Worm (Caenorhabditis elegans) whole organism, L1 larva: ENCODE measurements around the gene Y5F2A.4.

ENCODE experiments used
- alr-1 ChIP-seq: fragments of 200-800 bp; sonication (Bioruptor generic); optimal IDR thresholded peaks from 2 replicates; lab custom pipeline; 2018; ENCODE audit warnings: borderline replicate concordance, mild to moderate bottlenecking, missing genetic modification characterization, missing compliant biosample characterization
- ama-1 ChIP-seq: fragments of 150-350 bp; optimal IDR thresholded peaks from 2 replicates; lab custom pipeline; 2014
- ceh-8 ChIP-seq: fragments of 200-800 bp; sonication (Bioruptor generic); optimal IDR thresholded peaks from 2 replicates; lab custom pipeline; 2018; ENCODE audit warnings: mild to moderate bottlenecking, missing genetic modification characterization, moderate library complexity, missing compliant biosample characterization
- dpl-1 ChIP-seq, 3 experiments: fragments of 150-350 bp in 2 of 3; sonication (generic microtip) in 1 of 3; optimal IDR thresholded peaks; 2 replicates each; lab custom pipeline; 2014 to 2017; ENCODE audit warnings: missing biosample characterization in 3 of 3, missing genetic modification characterization in 3 of 3, missing genetic modification reagents in 3 of 3
- efl-1 ChIP-seq, 4 experiments: fragments of 150-350 bp; optimal IDR thresholded peaks in 3 of 4; peaks in 1 of 4; 1 replicate in 1 of 4; 2 replicates in 3 of 4; lab custom pipeline; 2014; ENCODE audit warnings: missing biosample characterization in 2 of 4, missing genetic modification characterization in 2 of 4, missing genetic modification reagents in 2 of 4
- egl-27 ChIP-seq, 2 experiments: fragments of 150-350 bp in 1 of 2; sonication (generic microtip); optimal IDR thresholded peaks; 3 replicates each; lab custom pipeline; 2017 to 2018; ENCODE audit warnings: missing biosample characterization in 2 of 2, missing genetic modification characterization in 2 of 2, missing genetic modification reagents in 2 of 2
- elt-2 ChIP-seq: sonication (generic microtip); optimal IDR thresholded peaks from 2 replicates; lab custom pipeline; 2016; ENCODE audit warnings: missing genetic modification characterization, mild to moderate bottlenecking, inconsistent platforms, missing compliant biosample characterization, missing genetic modification reagents
- fkh-8 ChIP-seq: sonication (generic microtip); optimal IDR thresholded peaks from 2 replicates; lab custom pipeline; 2016; ENCODE audit warnings: mild to moderate bottlenecking, missing genetic modification characterization, missing compliant biosample characterization
- hlh-4 ChIP-seq: sonication (generic microtip); optimal IDR thresholded peaks from 2 replicates; lab custom pipeline; 2016; ENCODE audit warnings: mild to moderate bottlenecking, missing genetic modification characterization, missing compliant biosample characterization
- lin-13 ChIP-seq: fragments of 150-350 bp; optimal IDR thresholded peaks from 2 replicates; lab custom pipeline; 2014; ENCODE audit warnings: missing biosample characterization, missing genetic modification reagents, missing genetic modification characterization
- lin-14 ChIP-seq: fragments of 200-800 bp; sonication (Bioruptor generic); optimal IDR thresholded peaks from 2 replicates; lab custom pipeline; 2018; ENCODE audit warnings: mild to moderate bottlenecking, missing genetic modification characterization, moderate library complexity, missing compliant biosample characterization
- lin-39 ChIP-seq: fragments of 150-350 bp; optimal IDR thresholded peaks from 2 replicates; lab custom pipeline; 2014; ENCODE audit warnings: missing biosample characterization, missing genetic modification reagents, missing genetic modification characterization
- lir-3 ChIP-seq: sonication (generic microtip); optimal IDR thresholded peaks from 2 replicates; lab custom pipeline; 2016; ENCODE audit warnings: mild to moderate bottlenecking, missing genetic modification characterization, moderate library complexity, missing compliant biosample characterization; ENCODE audit not compliant: poor library complexity
- lsy-2 ChIP-seq, 2 experiments: fragments of 150-350 bp; optimal IDR thresholded peaks; 2 replicates each; lab custom pipeline; 2014; ENCODE audit warnings: missing biosample characterization in 2 of 2, missing genetic modification characterization in 2 of 2
- mab-9 ChIP-seq: fragments of 200-800 bp; sonication (Bioruptor generic); IDR thresholded peaks from 2 replicates; pipeline ENCODE4 v1.3.6; 2022; ENCODE audit warnings: missing genetic modification reagents, missing genetic modification characterization, missing compliant biosample characterization
- mdl-1 ChIP-seq, 2 experiments: fragments of 150-350 bp; optimal IDR thresholded peaks; 2 replicates each; lab custom pipeline; 2014 to 2017; ENCODE audit warnings: missing biosample characterization in 2 of 2, missing genetic modification characterization in 2 of 2, inconsistent platforms in 1 of 2
- mep-1 ChIP-seq: fragments of 150-350 bp; optimal IDR thresholded peaks from 2 replicates; lab custom pipeline; 2014; ENCODE audit warnings: missing biosample characterization, missing genetic modification characterization
- nhr-12 ChIP-seq: sonication (generic microtip); optimal IDR thresholded peaks from 2 replicates; lab custom pipeline; 2017; ENCODE audit warnings: missing biosample characterization, missing genetic modification characterization
- nhr-19 ChIP-seq: fragments of 200-800 bp; sonication (Bioruptor generic); conservative IDR thresholded peaks from 2 replicates; pipeline ENCODE4 v1.3.6; 2022; ENCODE audit warnings: missing genetic modification characterization, missing compliant biosample characterization
- nhr-20 ChIP-seq: sonication (generic microtip); optimal IDR thresholded peaks from 2 replicates; lab custom pipeline; 2016; ENCODE audit warnings: mild to moderate bottlenecking, missing genetic modification characterization, missing compliant biosample characterization
- nhr-47 ChIP-seq: sonication (generic microtip); optimal IDR thresholded peaks from 2 replicates; lab custom pipeline; 2016; ENCODE audit warnings: mild to moderate bottlenecking, missing genetic modification characterization, moderate library complexity, missing compliant biosample characterization
- nhr-71 ChIP-seq: sonication (generic microtip); optimal IDR thresholded peaks from 2 replicates; lab custom pipeline; 2016; ENCODE audit warnings: mild to moderate bottlenecking, missing genetic modification characterization, moderate library complexity, missing compliant biosample characterization
- nhr-77 ChIP-seq: fragments of 150-350 bp; optimal IDR thresholded peaks from 2 replicates; lab custom pipeline; 2014; ENCODE audit warnings: missing biosample characterization, missing genetic modification characterization
- nhr-85 ChIP-seq: sonication (generic microtip); peaks from one replicate; lab custom pipeline; 2016; ENCODE audit warnings: missing genetic modification characterization, inconsistent platforms, missing compliant biosample characterization
- pqm-1 ChIP-seq: sonication (generic microtip); optimal IDR thresholded peaks from 3 replicates; lab custom pipeline; 2017; ENCODE audit warnings: missing biosample characterization, missing genetic modification characterization
- rnt-1 ChIP-seq: sonication (generic microtip); optimal IDR thresholded peaks from 2 replicates; lab custom pipeline; 2016; ENCODE audit warnings: mild to moderate bottlenecking, missing genetic modification characterization, moderate library complexity, missing compliant biosample characterization
- skn-1 ChIP-seq: fragments of 150-350 bp; optimal IDR thresholded peaks from 2 replicates; lab custom pipeline; 2014; ENCODE audit warnings: missing biosample characterization, missing genetic modification characterization
- snu-23 ChIP-seq: sonication (generic microtip); optimal IDR thresholded peaks from 2 replicates; lab custom pipeline; 2016; ENCODE audit warnings: missing genetic modification characterization, missing compliant biosample characterization
- sup-37 ChIP-seq: fragments of 200-800 bp; sonication (Bioruptor generic); optimal IDR thresholded peaks from 2 replicates; lab custom pipeline; 2018; ENCODE audit warnings: mild to moderate bottlenecking, missing genetic modification characterization, missing compliant biosample characterization
- swsn-7 ChIP-seq: sonication (generic microtip); optimal IDR thresholded peaks from 2 replicates; lab custom pipeline; 2016; ENCODE audit warnings: missing genetic modification characterization, missing compliant biosample characterization
- tbx-2 ChIP-seq: sonication (generic microtip); optimal IDR thresholded peaks from 2 replicates; lab custom pipeline; 2016; ENCODE audit warnings: missing genetic modification characterization, missing compliant biosample characterization
- unc-130 ChIP-seq: fragments of 150-350 bp; optimal IDR thresholded peaks from 2 replicates; lab custom pipeline; 2017; ENCODE audit warnings: missing biosample characterization, missing genetic modification characterization, inconsistent platforms
- vab-15 ChIP-seq: sonication (generic microtip); optimal IDR thresholded peaks from 2 replicates; lab custom pipeline; 2017; ENCODE audit warnings: missing genotype, mild to moderate bottlenecking, missing genetic modification characterization, missing compliant biosample characterization
- xbp-1 ChIP-seq: sonication (generic microtip); optimal IDR thresholded peaks from 2 replicates; lab custom pipeline; 2016; ENCODE audit warnings: missing genetic modification characterization, missing compliant biosample characterization
- zip-4 ChIP-seq: fragments of 200-800 bp; sonication (Bioruptor generic); optimal IDR thresholded peaks from 2 replicates; lab custom pipeline; 2018; ENCODE audit warnings: mild to moderate bottlenecking, missing genetic modification characterization, moderate library complexity, missing compliant biosample characterization
- ztf-4 ChIP-seq: fragments of 150-350 bp; optimal IDR thresholded peaks from 2 replicates; lab custom pipeline; 2014; ENCODE audit warnings: missing biosample characterization, missing genetic modification characterization

Y5F2A.4 gene

ce11 chrIV:11068314-11068713 lies 10.1 kb downstream of the Y5F2A.4 start (continued):
- TF ChIP-seq dpl-1 (GFP tag; optimal IDR thresholded peaks at IDR 0.05; lab: Kevin White, UChicago) (peak in 1 of 3 experiments; percentile 3), nhr-85 (tag; lab: Kevin White, UChicago) (peak; percentile 39), efl-1 (optimal IDR thresholded peaks at IDR 0.05; lab: Kevin White, UChicago) (peak; percentile 15 to 44), efl-1 (GFP tag; optimal IDR thresholded peaks at IDR 0.05 in 1 of 2; lab: Kevin White, UChicago) (peak in 1 of 2 experiments; percentile 65), lir-3 (peak; percentile 60), tbx-2 (tag; lab: Kevin White, UChicago) (peak; percentile 57), egl-27 (tag; optimal IDR thresholded peaks at IDR 0.05; lab: Kevin White, UChicago) (no peak), alr-1 (tag; lab: Kevin White, UChicago) (no peak), lin-39 (tag; lab: Kevin White, UChicago) (peak; percentile 96), vab-15 (tag; lab: Kevin White, UChicago) (no peak), fkh-8 (tag; lab: Kevin White, UChicago) (no peak), nhr-12 (tag; lab: Kevin White, UChicago) (no peak), lin-13 (peak; percentile 46), pqm-1 (tag; lab: Kevin White, UChicago) (no peak), nhr-19 (GFP tag; lab: Robert Waterston, UW) (peak; percentile 88), elt-2 (no peak), mep-1 (tag; lab: Kevin White, UChicago) (peak; percentile 8), sup-37 (GFP tag; lab: Kevin White, UChicago) (no peak), mab-9 (GFP tag; lab: Robert Waterston, UW) (no peak)

- TF ChIP-seq lsy-2 (tag; optimal IDR thresholded peaks at IDR 0.05; lab: Kevin White, UChicago): peak; percentile 12 to 45
- peak; percentile 55 for TF ChIP-seq rnt-1
- peak; percentile 50 for TF ChIP-seq lin-39 (tag; lab: Kevin White, UChicago)
- peak; percentile 17 for TF ChIP-seq snu-23 (GFP tag; lab: Kevin White, UChicago)
- peak; percentile 58 for TF ChIP-seq nhr-71 (tag; lab: Kevin White, UChicago)
- TF ChIP-seq lin-14 (GFP tag; lab: Kevin White, UChicago): peak; percentile 53
- no peak for TF ChIP-seq skn-1 (tag; lab: Kevin White, UChicago)
- no peak for TF ChIP-seq nhr-47 (tag; lab: Kevin White, UChicago)
- no peak for TF ChIP-seq hlh-4 (tag; lab: Kevin White, UChicago)
- TF ChIP-seq nhr-19 (GFP tag; lab: Robert Waterston, UW): peak; percentile 36
These were observed 11.4 kb downstream of the Y5F2A.4 start, which contains the start of gene ttr-17 for ce11 chrIV:11067003-11067402. Gene ttr-17 (minus strand): TSS chrIV:11067026.

ce11 chrIV:11063962-11064361 lies 14.4 kb downstream of the Y5F2A.4 start, which contains the start of gene ttr-16:
Gene ttr-16 (minus strand): TSS chrIV:11064137.
- TF ChIP-seq swsn-7 (tag; lab: Kevin White, UChicago) (peak; percentile 43), lin-13 (no peak), ama-1 (peak; percentile 87), lsy-2 (tag; optimal IDR thresholded peaks at IDR 0.05; lab: Kevin White, UChicago) (peak in 1 of 2 experiments; percentile 52), zip-4 (no peak), efl-1 (optimal IDR thresholded peaks at IDR 0.05; lab: Kevin White, UChicago) (peak in 1 of 2 experiments; percentile 10), efl-1 (GFP tag; optimal IDR thresholded peaks at IDR 0.05 in 1 of 2; lab: Kevin White, UChicago) (no peak), tbx-2 (tag; lab: Kevin White, UChicago) (no peak), nhr-19 (GFP tag; lab: Robert Waterston, UW) (peak; percentile 51), lin-39 (tag; lab: Kevin White, UChicago) (peak; percentile 34), snu-23 (GFP tag; lab: Kevin White, UChicago) (peak; percentile 50), lin-14 (GFP tag; lab: Kevin White, UChicago) (peak; percentile 63), rnt-1 (peak; percentile 85), ceh-8 (GFP tag; lab: Kevin White, UChicago) (no peak), mdl-1 (tag; optimal IDR thresholded peaks at IDR 0.05; lab: Kevin White, UChicago) (peak in 1 of 2 experiments; percentile 0), nhr-47 (tag; lab: Kevin White, UChicago) (peak; percentile 31), xbp-1 (tag; lab: Kevin White, UChicago) (peak; percentile 23), nhr-20 (tag; lab: Kevin White, UChicago) (peak; percentile 11), ztf-4 (peak; percentile 21), nhr-77 (tag; lab: Kevin White, UChicago) (no peak), nhr-71 (tag; lab: Kevin White, UChicago) (peak; percentile 80), dpl-1 (GFP tag; optimal IDR thresholded peaks at IDR 0.05; lab: Kevin White, UChicago) (no peak), unc-130 (tag; lab: Kevin White, UChicago) (peak; percentile 42)
